Fruit fly (Drosophila melanogaster) whole organism, adult: Measurements from ENCODE around the gene Rhp.
A peak's percentile ranks its signal among the peaks of the same experiment; 100 is the strongest.

Source experiments
- CG11617 ChIP-seq: fragments of 200-800 bp; sonication (Bioruptor generic); optimal IDR thresholded peaks from 2 replicates; lab custom pipeline; 2017; ENCODE audit warnings: mild to moderate bottlenecking, missing biosample characterization, missing genetic modification reagents, missing genetic modification characterization
- CG12768 ChIP-seq: fragments of 200-800 bp; sonication (Bioruptor generic); optimal IDR thresholded peaks from 2 replicates; lab custom pipeline; 2017; ENCODE audit warnings: missing biosample characterization, missing genetic modification characterization, mild to moderate bottlenecking, moderate library complexity, missing genetic modification reagents
- CG14711 ChIP-seq: fragments of 200-800 bp; sonication (Bioruptor generic); optimal IDR thresholded peaks from 2 replicates; lab custom pipeline; 2018; ENCODE audit warnings: missing biosample characterization, mild to moderate bottlenecking, missing genetic modification characterization, moderate library complexity
- CG1620 ChIP-seq: fragments of 200-800 bp; sonication (Bioruptor generic); optimal IDR thresholded peaks from 2 replicates; lab custom pipeline; 2016; ENCODE audit warnings: missing biosample characterization, missing genetic modification characterization
- CG33017 ChIP-seq: fragments of 200-800 bp; sonication (Bioruptor generic); optimal IDR thresholded peaks from 2 replicates; lab custom pipeline; 2018; ENCODE audit warnings: missing biosample characterization, mild to moderate bottlenecking, missing genetic modification characterization, moderate library complexity
- CG5204 ChIP-seq: fragments of 200-800 bp; sonication (Bioruptor generic); optimal IDR thresholded peaks from 2 replicates; lab custom pipeline; 2016; ENCODE audit warnings: missing biosample characterization, missing genetic modification characterization
- CG7045 ChIP-seq: fragments of 200-800 bp; sonication (Bioruptor generic); optimal IDR thresholded peaks from 2 replicates; lab custom pipeline; 2017; ENCODE audit warnings: missing biosample characterization, mild to moderate bottlenecking, missing genetic modification characterization
- CG7101 ChIP-seq: fragments of 200-800 bp; sonication (Bioruptor generic); optimal IDR thresholded peaks from 2 replicates; lab custom pipeline; 2018; ENCODE audit warnings: missing biosample characterization, mild to moderate bottlenecking, missing genetic modification characterization, moderate library complexity
- Clk ChIP-seq: fragments of 200-800 bp; sonication (Bioruptor generic); optimal IDR thresholded peaks from 2 replicates; lab custom pipeline; 2017; ENCODE audit warnings: missing biosample characterization, missing genetic modification characterization
- Crg-1 ChIP-seq: fragments of 200-800 bp; sonication (Bioruptor generic); optimal IDR thresholded peaks from 2 replicates; lab custom pipeline; 2016; ENCODE audit warnings: missing biosample characterization, missing genetic modification characterization
- Hr96 ChIP-seq: fragments of 200-800 bp; sonication (Bioruptor generic); optimal IDR thresholded peaks from 2 replicates; lab custom pipeline; 2016; ENCODE audit warnings: missing biosample characterization, missing genetic modification characterization
- Mnt ChIP-seq: fragments of 200-800 bp; sonication (Bioruptor generic); optimal IDR thresholded peaks from 2 replicates; lab custom pipeline; 2016; ENCODE audit warnings: missing biosample characterization, mild to moderate bottlenecking, missing genetic modification characterization
- bab1 ChIP-seq: fragments of 200-800 bp; sonication (Bioruptor generic); optimal IDR thresholded peaks from 3 replicates; lab custom pipeline; 2019; ENCODE audit warnings: missing biosample characterization, mild to moderate bottlenecking, missing genetic modification characterization, moderate library complexity
- cic ChIP-seq: fragments of 200-800 bp; sonication (Bioruptor generic); optimal IDR thresholded peaks from 2 replicates; lab custom pipeline; 2017; ENCODE audit warnings: missing biosample characterization, mild to moderate bottlenecking, missing genetic modification characterization, moderate library complexity
- cnc ChIP-seq, 2 experiments: fragments of >200 bp; optimal IDR thresholded peaks; 2 replicates each; lab custom pipeline; 2017
- kay ChIP-seq: fragments of 200-800 bp; sonication (Bioruptor generic); peaks from one replicate; lab custom pipeline; 2016; ENCODE audit warnings: missing biosample characterization, missing genetic modification characterization, borderline replicate concordance
- ovo ChIP-seq: fragments of 200-800 bp; sonication (Bioruptor generic); optimal IDR thresholded peaks from 2 replicates; lab custom pipeline; 2016; ENCODE audit warnings: missing biosample characterization, missing genetic modification characterization
- pad ChIP-seq: fragments of 200-800 bp; sonication (Bioruptor generic); optimal IDR thresholded peaks from 3 replicates; lab custom pipeline; 2017; ENCODE audit warnings: missing biosample characterization, missing genetic modification characterization, mild to moderate bottlenecking, moderate library complexity, missing genetic modification reagents
- tj ChIP-seq: fragments of 200-800 bp; sonication (Bioruptor generic); optimal IDR thresholded peaks from 3 replicates; lab custom pipeline; 2017; ENCODE audit warnings: missing biosample characterization, mild to moderate bottlenecking, missing genetic modification characterization, moderate library complexity
- toe ChIP-seq: fragments of 200-800 bp; sonication (Bioruptor generic); optimal IDR thresholded peaks from 2 replicates; lab custom pipeline; 2016; ENCODE audit warnings: missing biosample characterization, missing genetic modification characterization

The Rhp gene

dm6 chrX:15805523-15805922, 16.8 kb downstream of the Rhp start:
- TF ChIP-seq tj (GFP tag; lab: Kevin White, UChicago) = peak; percentile 42
- no peak for TF ChIP-seq bab1 (GFP tag; lab: Kevin White, UChicago)
- peak; percentile 42 for TF ChIP-seq pad

- TF ChIP-seq ovo (GFP tag; lab: Kevin White, UChicago) (no peak), kay (no peak), cnc (optimal IDR thresholded peaks at IDR 0.05; lab: Kevin White, UChicago) (no peak), CG33017 (tag; lab: Kevin White, UChicago) (no peak), bab1 (GFP tag; lab: Kevin White, UChicago) (no peak), CG11617 (GFP tag; lab: Kevin White, UChicago) (no peak), CG5204 (GFP tag; lab: Kevin White, UChicago) (no peak), cic (GFP tag; lab: Kevin White, UChicago) (no peak), Mnt (GFP tag; lab: Kevin White, UChicago) (no peak), toe (no peak), CG7101 (tag; lab: Kevin White, UChicago) (no peak), Hr96 (GFP tag; lab: Kevin White, UChicago) (no peak), CG14711 (tag; lab: Kevin White, UChicago) (no peak), Clk (GFP tag; lab: Kevin White, UChicago) (no peak), CG7045 (GFP tag; lab: Kevin White, UChicago) (no peak)
Observed at dm6 chrX:15807915-15808314, 19.2 kb downstream of the Rhp start.

- TF ChIP-seq CG7101 (tag; lab: Kevin White, UChicago) (no peak), CG7045 (GFP tag; lab: Kevin White, UChicago) (no peak), toe (no peak), Crg-1 (GFP tag; lab: Kevin White, UChicago) (no peak), cnc (optimal IDR thresholded peaks at IDR 0.05; lab: Kevin White, UChicago) (no peak)
Observed at dm6 chrX:15809255-15809654, 20.6 kb downstream of the Rhp start, which contains the start of gene CG8509. Gene CG8509, plus strand, starts transcription at chrX:15809555.

- TF ChIP-seq kay = peak; percentile 80
- no peak for TF ChIP-seq CG1620 (GFP tag; lab: Kevin White, UChicago)
- TF ChIP-seq Crg-1 (GFP tag; lab: Kevin White, UChicago) = no peak
- no peak for TF ChIP-seq toe
- TF ChIP-seq cic (GFP tag; lab: Kevin White, UChicago) = peak; percentile 61
- no peak for TF ChIP-seq CG33017 (tag; lab: Kevin White, UChicago)
- peak; percentile 1 for TF ChIP-seq pad
- peak; percentile 20 for TF ChIP-seq Mnt (GFP tag; lab: Kevin White, UChicago)
- TF ChIP-seq cnc (optimal IDR thresholded peaks at IDR 0.05; lab: Kevin White, UChicago) = no peak
- TF ChIP-seq CG7101 (tag; lab: Kevin White, UChicago) = peak; percentile 27
- peak; percentile 65 for TF ChIP-seq CG14711 (tag; lab: Kevin White, UChicago)
- peak; percentile 82 for TF ChIP-seq tj (GFP tag; lab: Kevin White, UChicago)
- TF ChIP-seq Clk (GFP tag; lab: Kevin White, UChicago) = no peak
- peak; percentile 3 for TF ChIP-seq CG12768 (GFP tag; lab: Kevin White, UChicago)
- peak; percentile 44 for TF ChIP-seq CG11617 (GFP tag; lab: Kevin White, UChicago)
- no peak for TF ChIP-seq ovo (GFP tag; lab: Kevin White, UChicago)
- peak; percentile 78 for TF ChIP-seq bab1 (GFP tag; lab: Kevin White, UChicago)
Observed at dm6 chrX:15811666-15812614, 23.2 kb downstream of the Rhp start.

- TF ChIP-seq CG33017 (tag; lab: Kevin White, UChicago) (no peak), kay (peak; percentile 75)
Observed at dm6 chrX:15812615-15812995, 23.9 kb downstream of the Rhp start.

- TF ChIP-seq kay = peak; percentile 93
- peak; percentile 22 for TF ChIP-seq tj (GFP tag; lab: Kevin White, UChicago)
- TF ChIP-seq ovo (GFP tag; lab: Kevin White, UChicago) = peak; percentile 18
- TF ChIP-seq cnc (optimal IDR thresholded peaks at IDR 0.05; lab: Kevin White, UChicago) = no peak
Observed at dm6 chrX:15813224-15813623, 24.5 kb downstream of the Rhp start.

- TF ChIP-seq tj (GFP tag; lab: Kevin White, UChicago) = peak; percentile 86
- TF ChIP-seq Mnt (GFP tag; lab: Kevin White, UChicago) = no peak
Observed at dm6 chrX:15814485-15814884, 25.8 kb downstream of the Rhp start.
